Worm (Caenorhabditis elegans) whole organism, L4 larva: ENCODE measurements around the gene fip-4.
A peak's percentile ranks its signal among the peaks of the same experiment; 100 is the strongest.
"Not testable (repeated sequence)": the region's sequence is repeated elsewhere in the genome, so short reads cannot be mapped to it uniquely, and the experiment has no call there.

Experiments used
- D1046.2 ChIP-seq: fragments of 200-800 bp; sonication (Bioruptor generic); IDR thresholded peaks from 2 replicates; pipeline ENCODE4 v1.3.6; 2022; ENCODE audit warnings: missing genetic modification characterization, missing compliant biosample characterization
- F10B5.3 ChIP-seq: sonication (generic microtip); optimal IDR thresholded peaks from 2 replicates; lab custom pipeline; 2016; ENCODE audit warnings: mild to moderate bottlenecking, missing genetic modification characterization, missing compliant biosample characterization
- F49E8.2 ChIP-seq: sonication (generic microtip); optimal IDR thresholded peaks from 2 replicates; lab custom pipeline; 2016; ENCODE audit warnings: missing compliant biosample characterization, mild to moderate bottlenecking, missing genetic modification characterization, borderline replicate concordance
- Y5F2A.4 ChIP-seq: fragments of 200-800 bp; sonication (Bioruptor generic); optimal IDR thresholded peaks from 2 replicates; lab custom pipeline; 2018; ENCODE audit warnings: mild to moderate bottlenecking, missing genetic modification characterization, missing compliant biosample characterization
- ceh-20 ChIP-seq: fragments of 200-800 bp; sonication (Bioruptor generic); IDR thresholded peaks from 2 replicates; pipeline ENCODE4 v1.3.6; 2022; ENCODE audit warnings: missing genetic modification reagents, missing genetic modification characterization, missing compliant biosample characterization
- ceh-28 ChIP-seq: fragments of 150-350 bp; optimal IDR thresholded peaks from 2 replicates; lab custom pipeline; 2014; ENCODE audit warnings: missing biosample characterization, missing genetic modification reagents, missing genetic modification characterization
- ceh-32 ChIP-seq: sonication (generic microtip); optimal IDR thresholded peaks from 2 replicates; lab custom pipeline; 2016; ENCODE audit warnings: mild to moderate bottlenecking, missing genetic modification characterization, missing compliant biosample characterization; ENCODE audit not compliant: poor library complexity
- ctbp-1 ChIP-seq: fragments of 200-800 bp; sonication (Bioruptor generic); IDR thresholded peaks from 2 replicates; pipeline ENCODE4 v1.3.6; 2022; ENCODE audit warnings: missing genetic modification reagents, missing genetic modification characterization, missing compliant biosample characterization
- dmd-6 ChIP-seq: fragments of 200-800 bp; sonication (Bioruptor generic); IDR thresholded peaks from 2 replicates; pipeline ENCODE4 v1.3.6; 2022; ENCODE audit warnings: missing genetic modification reagents, missing genetic modification characterization, missing compliant biosample characterization
- dpl-1 ChIP-seq: fragments of 150-350 bp; optimal IDR thresholded peaks from 2 replicates; lab custom pipeline; 2014; ENCODE audit warnings: missing biosample characterization, missing genetic modification reagents, missing genetic modification characterization
- dve-1 ChIP-seq: sonication (generic microtip); optimal IDR thresholded peaks from 2 replicates; lab custom pipeline; 2017; ENCODE audit warnings: antibody characterized with exemption, mild to moderate bottlenecking, missing genetic modification characterization, missing compliant biosample characterization; ENCODE audit not compliant: insufficient read depth
- egl-27 ChIP-seq: sonication (generic microtip); optimal IDR thresholded peaks from 3 replicates; lab custom pipeline; 2017; ENCODE audit warnings: missing biosample characterization, missing genetic modification reagents, missing genetic modification characterization
- hlh-11 ChIP-seq: fragments of 200-800 bp; sonication (Bioruptor generic); optimal IDR thresholded peaks from 2 replicates; lab custom pipeline; 2018; ENCODE audit warnings: mild to moderate bottlenecking, missing genetic modification characterization, missing compliant biosample characterization
- hlh-30 ChIP-seq: sonication (generic microtip); optimal IDR thresholded peaks from 2 replicates; lab custom pipeline; 2017; ENCODE audit warnings: antibody characterized with exemption, mild to moderate bottlenecking, missing genetic modification characterization, missing compliant biosample characterization; ENCODE audit not compliant: insufficient read depth
- hmg-1.1 ChIP-seq: fragments of 200-800 bp; sonication (Bioruptor generic); IDR thresholded peaks from 2 replicates; pipeline ENCODE4 v1.3.6; 2022; ENCODE audit warnings: missing genetic modification reagents, missing genetic modification characterization, missing compliant biosample characterization
- jun-1 ChIP-seq: fragments of 150-350 bp; optimal IDR thresholded peaks from 2 replicates; lab custom pipeline; 2014; ENCODE audit warnings: missing biosample characterization, missing genetic modification reagents, missing genetic modification characterization
- lin-15B ChIP-seq: fragments of 150-350 bp; sonication (generic microtip); optimal IDR thresholded peaks from 3 replicates; lab custom pipeline; 2014; ENCODE audit warnings: missing biosample characterization, missing genetic modification characterization
- mdl-1 ChIP-seq, 2 experiments: fragments of 150-350 bp in 1 of 2; sonication (generic microtip) in 1 of 2; optimal IDR thresholded peaks; 2 replicates each; lab custom pipeline; 2014 to 2017; ENCODE audit warnings: missing biosample characterization in 2 of 2, missing genetic modification characterization in 2 of 2
- mdt-29 ChIP-seq: fragments of 200-800 bp; sonication (Bioruptor generic); IDR thresholded peaks from 2 replicates; pipeline ENCODE4 v1.3.6; 2022; ENCODE audit warnings: missing genetic modification reagents, missing genetic modification characterization, missing compliant biosample characterization
- mes-2 ChIP-seq: sonication (generic microtip); optimal IDR thresholded peaks from 2 replicates; lab custom pipeline; 2016; ENCODE audit warnings: missing genotype, mild to moderate bottlenecking, missing genetic modification characterization, missing compliant biosample characterization; ENCODE audit not compliant: poor library complexity, severe bottlenecking
- mxl-2 ChIP-seq: fragments of 200-800 bp; sonication (Bioruptor generic); conservative IDR thresholded peaks from 2 replicates; pipeline ENCODE4 v1.3.6; 2022; ENCODE audit warnings: missing genetic modification reagents, missing genetic modification characterization, missing compliant biosample characterization
- mxl-3 ChIP-seq: fragments of 200-800 bp; sonication (Bioruptor generic); optimal IDR thresholded peaks from 2 replicates; lab custom pipeline; 2018; ENCODE audit warnings: mild to moderate bottlenecking, missing genetic modification characterization, missing compliant biosample characterization
- nhr-102 ChIP-seq: sonication (generic microtip); optimal IDR thresholded peaks from 2 replicates; lab custom pipeline; 2016; ENCODE audit warnings: mild to moderate bottlenecking, missing genetic modification characterization, moderate library complexity, missing compliant biosample characterization
- nhr-11 ChIP-seq: fragments of 150-350 bp; optimal IDR thresholded peaks from 2 replicates; lab custom pipeline; 2014; ENCODE audit warnings: missing biosample characterization, missing genetic modification characterization
- nhr-237 ChIP-seq: sonication (generic microtip); optimal IDR thresholded peaks from 2 replicates; lab custom pipeline; 2017; ENCODE audit warnings: missing biosample characterization, missing genetic modification characterization
- nhr-25 ChIP-seq: sonication (generic microtip); optimal IDR thresholded peaks from 2 replicates; lab custom pipeline; 2017; ENCODE audit warnings: missing genetic modification characterization, mild to moderate bottlenecking, missing compliant biosample characterization, antibody characterized with exemption, moderate library complexity, borderline replicate concordance; ENCODE audit not compliant: insufficient read depth
- nhr-41 ChIP-seq: fragments of 200-800 bp; sonication (Bioruptor generic); IDR thresholded peaks from 2 replicates; pipeline ENCODE4 v1.3.6; 2022; ENCODE audit warnings: missing genetic modification reagents, missing genetic modification characterization, missing compliant biosample characterization
- nhr-6 ChIP-seq: fragments of 150-350 bp; optimal IDR thresholded peaks from 2 replicates; lab custom pipeline; 2014; ENCODE audit warnings: missing biosample characterization, missing genetic modification characterization
- nhr-77 ChIP-seq: fragments of 150-350 bp; optimal IDR thresholded peaks from 2 replicates; lab custom pipeline; 2014; ENCODE audit warnings: missing biosample characterization, missing genetic modification characterization
- pha-4 ChIP-seq, 2 experiments: fragments of 150-350 bp in 1 of 2; fragments of 200-800 bp in 1 of 2; sonication (Bioruptor generic) in 1 of 2; IDR thresholded peaks in 1 of 2; optimal IDR thresholded peaks in 1 of 2; 2 replicates each; pipeline versions ENCODE4 v1.3.6 to Lab custom; 2014 to 2022; ENCODE audit warnings: missing genetic modification characterization in 2 of 2, missing genetic modification reagents in 2 of 2, missing biosample characterization in 1 of 2, missing compliant biosample characterization in 1 of 2
- php-3 ChIP-seq: fragments of 200-800 bp; sonication (Bioruptor generic); IDR thresholded peaks from 2 replicates; pipeline ENCODE4 v1.3.6; 2022; ENCODE audit warnings: missing genetic modification reagents, missing genetic modification characterization, missing compliant biosample characterization
- pqm-1 ChIP-seq: sonication (generic microtip); optimal IDR thresholded peaks from 2 replicates; lab custom pipeline; 2017; ENCODE audit warnings: missing biosample characterization, missing genetic modification characterization
- sdz-12 ChIP-seq: fragments of 200-800 bp; sonication (Bioruptor generic); optimal IDR thresholded peaks from 2 replicates; lab custom pipeline; 2018; ENCODE audit warnings: mild to moderate bottlenecking, missing genetic modification characterization, missing compliant biosample characterization
- spr-1 ChIP-seq: sonication (generic microtip); optimal IDR thresholded peaks from 2 replicates; lab custom pipeline; 2016; ENCODE audit warnings: mild to moderate bottlenecking, missing genetic modification characterization, missing compliant biosample characterization
- tra-1 ChIP-seq: fragments of 200-800 bp; sonication (Bioruptor generic); IDR thresholded peaks from 2 replicates; pipeline ENCODE4 v1.3.6; 2022; ENCODE audit warnings: missing genetic modification reagents, missing genetic modification characterization, missing compliant biosample characterization
- unc-130 ChIP-seq: sonication (generic microtip); optimal IDR thresholded peaks from 2 replicates; lab custom pipeline; 2016; ENCODE audit warnings: missing genetic modification reagents, missing genetic modification characterization, missing compliant biosample characterization
- vab-7 ChIP-seq: fragments of 200-800 bp; sonication (Bioruptor generic); IDR thresholded peaks from 2 replicates; pipeline ENCODE4 v1.3.6; 2022; ENCODE audit warnings: missing genetic modification reagents, missing genetic modification characterization, missing compliant biosample characterization

The fip-4 gene

DNA sequence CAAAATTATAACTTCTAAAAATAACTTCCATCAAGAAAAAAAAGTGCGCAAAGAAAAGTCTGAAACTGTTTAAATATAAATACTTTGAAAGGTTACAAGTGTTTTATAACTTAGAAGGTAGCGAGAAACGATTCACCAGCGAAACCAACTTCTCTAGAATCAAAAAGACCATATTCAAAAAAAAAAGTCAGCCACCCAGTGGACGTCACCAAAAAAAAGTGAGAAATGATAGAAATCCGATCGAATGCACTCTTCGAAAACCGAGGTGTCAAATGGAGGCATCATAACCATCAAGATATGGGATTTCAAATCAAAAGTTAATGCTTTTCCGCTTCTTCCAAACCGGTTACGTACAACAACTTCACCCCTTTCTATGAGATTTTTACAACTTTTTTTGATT is 24.6 kb downstream of the fip-4 start:
- TF ChIP-seq Y5F2A.4 (GFP tag; lab: Kevin White, UChicago): no peak
- TF ChIP-seq D1046.2 (GFP tag; lab: Robert Waterston, UW): no peak
- TF ChIP-seq ctbp-1: no peak
- no peak for TF ChIP-seq vab-7 (GFP tag; lab: Robert Waterston, UW)
- no peak for TF ChIP-seq hlh-30
- TF ChIP-seq ceh-20 (GFP tag; lab: Robert Waterston, UW): no peak
- TF ChIP-seq ceh-28 (tag; lab: Kevin White, UChicago): no peak
- no peak for TF ChIP-seq lin-15B (tag; lab: Kevin White, UChicago)
- no peak for TF ChIP-seq nhr-41 (GFP tag; lab: Robert Waterston, UW)
- no peak for TF ChIP-seq nhr-11 (tag; lab: Kevin White, UChicago)

ce11 chrV:8580961-8581360 is 30.1 kb downstream of the fip-4 start, which contains the start of gene C10B5.1:
Gene C10B5.1 (plus strand): TSS chrV:8581261.
- TF ChIP-seq spr-1 (no peak), nhr-237 (tag; lab: Kevin White, UChicago) (no peak), mdt-29 (GFP tag; lab: Robert Waterston, UW) (no peak), egl-27 (no peak), F10B5.3 (tag; lab: Kevin White, UChicago) (no peak), pha-4 (GFP tag; IDR thresholded peaks at IDR 0.05; lab: Robert Waterston, UW) (no peak), pha-4 (tag; optimal IDR thresholded peaks at IDR 0.05; lab: Kevin White, UChicago) (no peak), mxl-2 (GFP tag; lab: Robert Waterston, UW) (no peak), nhr-41 (GFP tag; lab: Robert Waterston, UW) (no peak), pqm-1 (tag; lab: Kevin White, UChicago) (no peak), ceh-32 (tag; lab: Kevin White, UChicago) (no peak), php-3 (GFP tag; lab: Robert Waterston, UW) (no peak)

- not testable (repeated sequence) for TF ChIP-seq nhr-77 (tag; lab: Kevin White, UChicago); sdz-12 (GFP tag; lab: Kevin White, UChicago); hlh-30
Measured at ce11 chrV:8574762-8575161, 36.3 kb downstream of the fip-4 start, which contains the start of gene F25G6.1. Gene F25G6.1 (plus strand): TSS chrV:8575062.

DNA sequence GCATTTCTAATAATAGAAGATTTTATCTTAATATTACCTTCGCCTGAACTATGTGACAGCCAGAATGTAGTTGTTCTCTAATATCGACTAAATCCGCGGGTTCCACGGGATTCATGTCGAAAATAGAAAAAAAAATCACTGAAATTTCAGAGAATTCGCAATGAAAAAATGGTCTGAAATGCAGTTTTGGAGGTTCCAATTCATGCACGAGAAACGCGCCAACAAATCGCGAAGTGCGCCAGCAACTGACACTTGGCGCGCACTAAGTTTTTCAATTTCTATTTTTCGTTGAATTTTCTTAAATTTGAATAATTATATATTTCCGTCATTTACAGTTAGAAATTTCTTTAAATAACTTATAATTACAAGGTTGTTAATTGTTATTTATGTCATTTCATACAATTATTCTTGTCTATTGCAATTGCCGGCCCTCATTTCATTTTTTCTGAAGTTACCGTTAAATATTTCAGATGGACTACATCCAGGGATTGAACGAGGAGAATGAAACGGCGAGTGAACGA is 41.2 kb downstream of the fip-4 start, which contains the start of the genes F25G6.9 and symk-1:
TSS of gene F25G6.9 (minus strand) at position 160 of the 521 bp plus-strand sequence.
TSS of gene symk-1 (plus strand) at position 471 of the 521 bp plus-strand sequence.
- TF ChIP-seq mes-2 (peak; percentile 67), F49E8.2 (tag; lab: Kevin White, UChicago) (peak; percentile 6), hmg-1.1 (GFP tag; lab: Robert Waterston, UW) (peak; percentile 70), tra-1 (GFP tag; lab: Robert Waterston, UW) (0 out of 2 replicates have a peak, but pooled peaks have one; percentile 14), jun-1 (tag; lab: Kevin White, UChicago) (no peak), nhr-25 (tag; lab: Kevin White, UChicago) (no peak), F10B5.3 (tag; lab: Kevin White, UChicago) (peak; percentile 39), mxl-3 (no peak), dpl-1 (GFP tag; lab: Kevin White, UChicago) (peak; percentile 63), mdl-1 (tag; optimal IDR thresholded peaks at IDR 0.05; lab: Kevin White, UChicago) (no peak), dve-1 (peak; percentile 54), unc-130 (no peak), nhr-102 (tag; lab: Kevin White, UChicago) (peak; percentile 60), hlh-11 (tag; lab: Kevin White, UChicago) (peak; percentile 51), nhr-6 (tag; lab: Kevin White, UChicago) (peak; percentile 35), dmd-6 (GFP tag; lab: Robert Waterston, UW) (peak; percentile 46)
